Worm (Caenorhabditis elegans) whole organism, L3 larva: ENCODE measurements around the gene acy-4.

ENCODE experiments used
- ceh-9 ChIP-seq: sonication (generic microtip); optimal IDR thresholded peaks from 2 replicates; lab custom pipeline; 2018; ENCODE audit warnings: missing biosample characterization, missing genetic modification characterization
- egl-27 ChIP-seq: sonication (generic microtip); optimal IDR thresholded peaks from 4 replicates; lab custom pipeline; 2017; ENCODE audit warnings: missing biosample characterization, missing genetic modification reagents, missing genetic modification characterization
- lin-15B ChIP-seq: fragments of 150-350 bp; optimal IDR thresholded peaks from 2 replicates; lab custom pipeline; 2014; ENCODE audit warnings: missing biosample characterization, missing genetic modification characterization
- nhr-43 ChIP-seq: sonication (generic microtip); optimal IDR thresholded peaks from 2 replicates; lab custom pipeline; 2016; ENCODE audit warnings: mild to moderate bottlenecking, missing genetic modification characterization, missing compliant biosample characterization; ENCODE audit not compliant: poor library complexity, severe bottlenecking
- unc-62 ChIP-seq: fragments of 150-350 bp; sonication (generic microtip); optimal IDR thresholded peaks from 4 replicates; lab custom pipeline; 2014; ENCODE audit warnings: missing biosample characterization, missing genetic modification reagents, missing genetic modification characterization

acy-4 gene

ce11 chrV:5576008-5576407 is 54.7 kb downstream of the acy-4 start (continued):
- no peak for TF ChIP-seq egl-27 (tag; lab: Kevin White, UChicago)
- no peak for TF ChIP-seq ceh-9
- no peak for TF ChIP-seq lin-15B (tag; lab: Kevin White, UChicago)
- TF ChIP-seq nhr-43 (tag; lab: Kevin White, UChicago), result peak; percentile 29
- no peak for TF ChIP-seq unc-62 (GFP tag; lab: Kevin White, UChicago)
